Worm (Caenorhabditis elegans) whole organism, L1 larva: ENCODE results near the gene srlf-29.
A peak's percentile ranks its signal among the peaks of the same experiment; 100 is the strongest.

Experiments used
- C04F5.9 ChIP-seq: sonication (generic microtip); optimal IDR thresholded peaks from 2 replicates; lab custom pipeline; 2016; ENCODE audit warnings: missing genetic modification characterization, missing compliant biosample characterization
- C16A3.4 ChIP-seq: fragments of 150-350 bp; optimal IDR thresholded peaks from 2 replicates; lab custom pipeline; 2014; ENCODE audit warnings: missing biosample characterization, missing genetic modification characterization
- Y116A8C.19 ChIP-seq: sonication (generic microtip); optimal IDR thresholded peaks from 2 replicates; lab custom pipeline; 2016; ENCODE audit warnings: missing compliant biosample characterization, missing genetic modification characterization, borderline replicate concordance
- ama-1 ChIP-seq: fragments of 150-350 bp; optimal IDR thresholded peaks from 2 replicates; lab custom pipeline; 2014
- blmp-1 ChIP-seq: fragments of 150-350 bp; optimal IDR thresholded peaks from 2 replicates; lab custom pipeline; 2014; ENCODE audit warnings: missing biosample characterization, missing genetic modification characterization
- ceh-63 ChIP-seq: fragments of 200-800 bp; sonication (Bioruptor generic); optimal IDR thresholded peaks from 2 replicates; lab custom pipeline; 2018; ENCODE audit warnings: mild to moderate bottlenecking, missing genetic modification characterization, missing compliant biosample characterization
- ceh-82 ChIP-seq, 3 experiments: fragments of 150-350 bp in 1 of 3; sonication (generic microtip) in 2 of 3; optimal IDR thresholded peaks; 2 replicates each; lab custom pipeline; 2014 to 2017; ENCODE audit warnings: missing biosample characterization in 3 of 3, missing genetic modification characterization in 3 of 3
- efl-1 ChIP-seq, 4 experiments: fragments of 150-350 bp; optimal IDR thresholded peaks in 3 of 4; peaks in 1 of 4; 1 replicate in 1 of 4; 2 replicates in 3 of 4; lab custom pipeline; 2014; ENCODE audit warnings: missing biosample characterization in 2 of 4, missing genetic modification characterization in 2 of 4, missing genetic modification reagents in 2 of 4
- egl-27 ChIP-seq, 2 experiments: fragments of 150-350 bp in 1 of 2; sonication (generic microtip); optimal IDR thresholded peaks; 3 replicates each; lab custom pipeline; 2017 to 2018; ENCODE audit warnings: missing biosample characterization in 2 of 2, missing genetic modification characterization in 2 of 2, missing genetic modification reagents in 2 of 2
- elt-2 ChIP-seq: sonication (generic microtip); optimal IDR thresholded peaks from 2 replicates; lab custom pipeline; 2016; ENCODE audit warnings: missing genetic modification characterization, mild to moderate bottlenecking, inconsistent platforms, missing compliant biosample characterization, missing genetic modification reagents
- elt-3 ChIP-seq, 6 experiments: fragments of 150-350 bp in 1 of 6; sonication (generic microtip); optimal IDR thresholded peaks; 2 replicates each; lab custom pipeline; 2017 to 2018; ENCODE audit warnings: missing biosample characterization in 6 of 6, missing genetic modification characterization in 6 of 6, inconsistent platforms in 1 of 6
- ets-5 ChIP-seq: fragments of 200-800 bp; sonication (Bioruptor generic); IDR thresholded peaks from 2 replicates; pipeline ENCODE4 v1.3.6; 2022; ENCODE audit warnings: missing genetic modification characterization, missing compliant biosample characterization
- fkh-10 ChIP-seq: sonication (generic microtip); optimal IDR thresholded peaks from 2 replicates; lab custom pipeline; 2017; ENCODE audit warnings: missing biosample characterization, missing genetic modification reagents, missing genetic modification characterization
- fkh-8 ChIP-seq: sonication (generic microtip); optimal IDR thresholded peaks from 2 replicates; lab custom pipeline; 2016; ENCODE audit warnings: mild to moderate bottlenecking, missing genetic modification characterization, missing compliant biosample characterization
- hpl-2 ChIP-seq: fragments of 150-350 bp; optimal IDR thresholded peaks from 2 replicates; lab custom pipeline; 2014; ENCODE audit warnings: missing biosample characterization, missing genetic modification reagents, missing genetic modification characterization
- irx-1 ChIP-seq: sonication (generic microtip); optimal IDR thresholded peaks from 2 replicates; lab custom pipeline; 2016; ENCODE audit warnings: missing genetic modification characterization, missing compliant biosample characterization
- isw-1 ChIP-seq: fragments of 200-800 bp; sonication (Bioruptor generic); IDR thresholded peaks from 2 replicates; pipeline ENCODE4 v1.3.6; 2022; ENCODE audit warnings: missing genetic modification characterization, missing compliant biosample characterization
- jun-1 ChIP-seq: fragments of 150-350 bp; optimal IDR thresholded peaks from 2 replicates; lab custom pipeline; 2014; ENCODE audit warnings: missing biosample characterization, missing genetic modification reagents, missing genetic modification characterization
- lin-35 ChIP-seq, 2 experiments: fragments of 150-350 bp; optimal IDR thresholded peaks; 2 replicates each; lab custom pipeline; 2014; ENCODE audit warnings: missing biosample characterization in 2 of 2, missing genetic modification characterization in 2 of 2, missing genetic modification reagents in 2 of 2
- lsy-2 ChIP-seq, 2 experiments: fragments of 150-350 bp; optimal IDR thresholded peaks; 2 replicates each; lab custom pipeline; 2014; ENCODE audit warnings: missing biosample characterization in 2 of 2, missing genetic modification characterization in 2 of 2
- mef-2 ChIP-seq: fragments of 150-350 bp; optimal IDR thresholded peaks from 2 replicates; lab custom pipeline; 2014; ENCODE audit warnings: missing biosample characterization, missing genetic modification characterization
- nhr-19 ChIP-seq: fragments of 200-800 bp; sonication (Bioruptor generic); conservative IDR thresholded peaks from 2 replicates; pipeline ENCODE4 v1.3.6; 2022; ENCODE audit warnings: missing genetic modification characterization, missing compliant biosample characterization
- nhr-20 ChIP-seq: sonication (generic microtip); optimal IDR thresholded peaks from 2 replicates; lab custom pipeline; 2016; ENCODE audit warnings: mild to moderate bottlenecking, missing genetic modification characterization, missing compliant biosample characterization
- nhr-237 ChIP-seq: fragments of 150-350 bp; optimal IDR thresholded peaks from 2 replicates; lab custom pipeline; 2014; ENCODE audit warnings: missing biosample characterization, missing genetic modification characterization
- nhr-28 ChIP-seq: fragments of 150-350 bp; optimal IDR thresholded peaks from 2 replicates; lab custom pipeline; 2014; ENCODE audit warnings: missing biosample characterization, missing genetic modification characterization
- nhr-77 ChIP-seq: fragments of 150-350 bp; optimal IDR thresholded peaks from 2 replicates; lab custom pipeline; 2014; ENCODE audit warnings: missing biosample characterization, missing genetic modification characterization
- nhr-84 ChIP-seq: sonication (generic microtip); optimal IDR thresholded peaks from 2 replicates; lab custom pipeline; 2017; ENCODE audit warnings: missing biosample characterization, missing genetic modification characterization
- nhr-85 ChIP-seq: sonication (generic microtip); peaks from one replicate; lab custom pipeline; 2016; ENCODE audit warnings: missing genetic modification characterization, inconsistent platforms, missing compliant biosample characterization
- nhr-90 ChIP-seq: sonication (generic microtip); optimal IDR thresholded peaks from 2 replicates; lab custom pipeline; 2016; ENCODE audit warnings: mild to moderate bottlenecking, missing genetic modification characterization, missing compliant biosample characterization; ENCODE audit not compliant: poor library complexity
- rnt-1 ChIP-seq: sonication (generic microtip); optimal IDR thresholded peaks from 2 replicates; lab custom pipeline; 2016; ENCODE audit warnings: mild to moderate bottlenecking, missing genetic modification characterization, moderate library complexity, missing compliant biosample characterization
- skn-1 ChIP-seq: fragments of 150-350 bp; optimal IDR thresholded peaks from 2 replicates; lab custom pipeline; 2014; ENCODE audit warnings: missing biosample characterization, missing genetic modification characterization
- snu-23 ChIP-seq: sonication (generic microtip); optimal IDR thresholded peaks from 2 replicates; lab custom pipeline; 2016; ENCODE audit warnings: missing genetic modification characterization, missing compliant biosample characterization
- sptf-1 ChIP-seq: fragments of 150-350 bp; optimal IDR thresholded peaks from 2 replicates; lab custom pipeline; 2014; ENCODE audit warnings: missing biosample characterization, missing genetic modification characterization
- swsn-7 ChIP-seq: sonication (generic microtip); optimal IDR thresholded peaks from 2 replicates; lab custom pipeline; 2016; ENCODE audit warnings: missing genetic modification characterization, missing compliant biosample characterization
- tlp-1 ChIP-seq: fragments of 150-350 bp; optimal IDR thresholded peaks from 2 replicates; lab custom pipeline; 2014; ENCODE audit warnings: missing biosample characterization, missing genetic modification characterization
- vab-15 ChIP-seq: sonication (generic microtip); optimal IDR thresholded peaks from 2 replicates; lab custom pipeline; 2017; ENCODE audit warnings: missing genotype, mild to moderate bottlenecking, missing genetic modification characterization, missing compliant biosample characterization
- xbp-1 ChIP-seq: sonication (generic microtip); optimal IDR thresholded peaks from 2 replicates; lab custom pipeline; 2016; ENCODE audit warnings: missing genetic modification characterization, missing compliant biosample characterization
- ztf-11 ChIP-seq, 2 experiments: sonication (generic microtip); optimal IDR thresholded peaks; 2 replicates each; lab custom pipeline; 2016 to 2017; ENCODE audit warnings: missing genetic modification characterization in 2 of 2, missing biosample characterization in 1 of 2, missing compliant biosample characterization in 1 of 2

The srlf-29 gene

ce11 chrII:1621795-1622194 is 44.3 kb upstream of the srlf-29 start:
- TF ChIP-seq lin-35 (GFP tag; optimal IDR thresholded peaks at IDR 0.05; lab: Kevin White, UChicago) (peak in 1 of 2 experiments; percentile 32), Y116A8C.19 (tag; lab: Kevin White, UChicago) (no peak), C16A3.4 (tag; lab: Kevin White, UChicago) (no peak), elt-2 (tag; lab: Kevin White, UChicago) (peak; percentile 90), nhr-90 (no peak), nhr-85 (tag; lab: Kevin White, UChicago) (no peak), swsn-7 (tag; lab: Kevin White, UChicago) (no peak), ama-1 (lab: Kevin White, UChicago) (no peak), ets-5 (GFP tag; lab: Robert Waterston, UW) (no peak), tlp-1 (tag; lab: Kevin White, UChicago) (no peak), nhr-19 (no peak), lsy-2 (tag; optimal IDR thresholded peaks at IDR 0.05; lab: Kevin White, UChicago) (no peak), rnt-1 (no peak), irx-1 (no peak), blmp-1 (tag; lab: Kevin White, UChicago) (no peak), nhr-237 (tag; lab: Kevin White, UChicago) (no peak), efl-1 (optimal IDR thresholded peaks at IDR 0.05; lab: Kevin White, UChicago) (no peak), efl-1 (GFP tag; optimal IDR thresholded peaks at IDR 0.05 in 1 of 2; lab: Kevin White, UChicago) (no peak), nhr-84 (tag; lab: Kevin White, UChicago) (no peak), ztf-11 (tag; optimal IDR thresholded peaks at IDR 0.05; lab: Kevin White, UChicago) (no peak), jun-1 (tag; lab: Kevin White, UChicago) (peak; percentile 44), xbp-1 (no peak), nhr-77 (no peak), vab-15 (tag; lab: Kevin White, UChicago) (no peak), fkh-10 (no peak)

ce11 chrII:1624572-1624971 is 41.6 kb upstream of the srlf-29 start, which contains the start of gene fbxa-160:
Gene fbxa-160 (minus strand): TSS chrII:1624672.
- TF ChIP-seq nhr-20 (tag; lab: Kevin White, UChicago): no peak
- TF ChIP-seq blmp-1 (tag; lab: Kevin White, UChicago): no peak
- TF ChIP-seq ceh-63 (GFP tag; lab: Kevin White, UChicago): no peak
- TF ChIP-seq snu-23 (GFP tag; lab: Kevin White, UChicago): no peak
- no peak for TF ChIP-seq ceh-82 (tag; optimal IDR thresholded peaks at IDR 0.05; lab: Kevin White, UChicago)
- TF ChIP-seq egl-27 (tag; optimal IDR thresholded peaks at IDR 0.05; lab: Kevin White, UChicago): no peak
- TF ChIP-seq isw-1 (GFP tag; lab: Robert Waterston, UW): no peak
- TF ChIP-seq Y116A8C.19 (tag; lab: Kevin White, UChicago): no peak
- TF ChIP-seq skn-1 (tag; lab: Kevin White, UChicago): no peak
- TF ChIP-seq hpl-2 (GFP tag; lab: Kevin White, UChicago): no peak
- no peak for TF ChIP-seq nhr-28 (tag; lab: Kevin White, UChicago)
- TF ChIP-seq nhr-19: no peak
- TF ChIP-seq sptf-1: no peak
- TF ChIP-seq elt-3 (tag; optimal IDR thresholded peaks at IDR 0.05; lab: Kevin White, UChicago): no peak

ce11 chrII:1625666-1626065 is 40.5 kb upstream of the srlf-29 start, which contains the start of gene C08E3.14:
Gene C08E3.14 (plus strand): TSS chrII:1625966.
- TF ChIP-seq mef-2 (tag; lab: Kevin White, UChicago) (no peak), C04F5.9 (no peak), fkh-8 (tag; lab: Kevin White, UChicago) (no peak), efl-1 (optimal IDR thresholded peaks at IDR 0.05; lab: Kevin White, UChicago) (no peak), efl-1 (GFP tag; optimal IDR thresholded peaks at IDR 0.05 in 1 of 2; lab: Kevin White, UChicago) (peak in 1 of 2 experiments; percentile 84)

ce11 chrII:1627783-1628182 is 38.3 kb upstream of the srlf-29 start, which contains the start of gene C08E3.15:
Gene C08E3.15 (minus strand): TSS chrII:1627883.
- TF ChIP-seq lsy-2 (tag; optimal IDR thresholded peaks at IDR 0.05; lab: Kevin White, UChicago): peak in 1 of 2 experiments; percentile 6
